Fruit fly (Drosophila melanogaster): Measurements from ENCODE around the gene CG17258.

DNA sequence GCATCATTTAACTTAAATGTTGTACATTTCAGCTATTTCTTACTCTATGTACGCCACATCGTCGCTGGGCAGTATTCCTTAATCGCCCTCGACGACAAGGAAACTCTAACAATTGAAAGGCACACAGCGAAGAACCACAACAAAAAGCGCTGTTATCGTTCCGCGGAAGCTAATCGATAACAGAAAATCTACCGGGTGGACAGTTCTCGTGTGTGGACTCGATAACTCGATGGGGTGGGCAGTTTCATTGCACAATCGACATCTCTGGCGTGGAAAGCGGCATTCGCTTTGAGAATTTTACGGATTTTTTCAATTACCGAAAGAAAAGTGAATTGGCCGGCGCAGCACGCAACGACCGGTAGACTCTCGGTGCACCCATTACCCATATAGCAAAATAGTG, 12.2 kb downstream of the CG17258 start, which contains the start of the genes alpha4GT1 and Prp40:
- no peak for TF ChIP-seq kah (GFP tag; optimal IDR thresholded peaks at IDR 0.05)
- no peak for TF ChIP-seq CG8388 (GFP tag; optimal IDR thresholded peaks at IDR 0.05)
- TF ChIP-seq maf-S (GFP tag; optimal IDR thresholded peaks at IDR 0.05) = no peak
- no peak for TF ChIP-seq CG11085 (GFP tag; IDR thresholded peaks at IDR 0.05)
- peak; percentile 99 for TF ChIP-seq Dref (GFP tag; IDR thresholded peaks at IDR 0.05)
- no peak for TF ChIP-seq Aef1 (GFP tag; IDR thresholded peaks at IDR 0.05)
- no peak for TF ChIP-seq cwo (GFP tag; optimal IDR thresholded peaks at IDR 0.05)
- TF ChIP-seq Lpt (GFP tag; optimal IDR thresholded peaks at IDR 0.05) = no peak
- no peak for TF ChIP-seq Asciz (GFP tag; optimal IDR thresholded peaks at IDR 0.05)
